Worm (Caenorhabditis elegans): ENCODE results near the gene C01G10.14.

- no peak for TF ChIP-seq F13C5.2 (tag; optimal IDR thresholded peaks at IDR 0.05)
- TF ChIP-seq sea-1 (GFP tag; conservative IDR thresholded peaks at IDR 0.05), result no peak
- no peak for TF ChIP-seq ama-1 (optimal IDR thresholded peaks at IDR 0.05)
- TF ChIP-seq ceh-36 (tag; optimal IDR thresholded peaks at IDR 0.05), result no peak
- TF ChIP-seq hmg-4 (GFP tag; optimal IDR thresholded peaks at IDR 0.05), result no peak
- TF ChIP-seq flt-1 (GFP tag; IDR thresholded peaks at IDR 0.05), result no peak
- TF ChIP-seq hnd-1 (tag; optimal IDR thresholded peaks at IDR 0.05), result no peak
- no peak for TF ChIP-seq pes-1 (GFP tag; IDR thresholded peaks at IDR 0.05)
- no peak for TF ChIP-seq ceh-13 (GFP tag; optimal IDR thresholded peaks at IDR 0.05)
- no peak for TF ChIP-seq hmbx-1 (tag; optimal IDR thresholded peaks at IDR 0.05)
Observed at ce11 chrV:15152010-15152409, 46.3 kb upstream of the C01G10.14 start.
